Worm (Caenorhabditis elegans): Measurements from ENCODE around the gene ndua-5.

ndua-5 gene

DNA sequence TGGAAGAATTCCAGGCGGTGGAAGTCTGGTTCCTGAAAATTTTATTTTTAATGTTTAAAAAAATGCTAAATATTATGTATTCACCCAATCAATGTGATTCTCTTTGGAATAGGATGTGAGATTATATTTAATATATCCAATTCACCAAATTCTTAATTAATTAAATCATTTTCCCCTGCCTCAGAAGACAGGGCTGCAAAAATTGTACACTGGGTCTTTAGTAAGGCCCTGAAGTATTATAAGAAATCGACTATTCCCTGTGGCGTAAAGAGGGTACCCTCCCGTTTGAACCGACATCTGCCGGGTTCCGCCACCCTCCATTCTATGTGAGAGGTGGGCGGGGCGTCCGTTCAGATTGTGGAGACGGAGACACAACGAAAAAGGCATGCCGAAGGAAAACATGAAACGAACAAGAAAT lies 13.5 kb downstream of the ndua-5 start (continued):
- TF ChIP-seq Y67H2A.10 (GFP tag; conservative IDR thresholded peaks at IDR 0.05) (no peak), D2030.7 (GFP tag; IDR thresholded peaks at IDR 0.05) (peak; percentile 56), mcd-1 (GFP tag; IDR thresholded peaks at IDR 0.05) (peak; percentile 76), egl-18 (GFP tag; IDR thresholded peaks at IDR 0.05) (no peak), F37B4.10 (GFP tag; IDR thresholded peaks at IDR 0.05) (no peak), tbx-9 (tag; optimal IDR thresholded peaks at IDR 0.05; ENCODE audit: borderline replicate concordance) (no peak), ama-1 (optimal IDR thresholded peaks at IDR 0.05) (peak; percentile 79), ama-1 (GFP tag; optimal IDR thresholded peaks at IDR 0.05) (no peak), ekl-4 (GFP tag; IDR thresholded peaks at IDR 0.05) (peak; percentile 56; the same call in 1 of the 2 replicates), nhr-80 (tag; optimal IDR thresholded peaks at IDR 0.05) (no peak), ceh-27 (GFP tag; optimal IDR thresholded peaks at IDR 0.05) (peak; percentile 74), F57C9.4 (tag; optimal IDR thresholded peaks at IDR 0.05) (no peak), ztf-22 (GFP tag; optimal IDR thresholded peaks at IDR 0.05) (no peak), C17E4.6 (GFP tag; IDR thresholded peaks at IDR 0.05) (0 out of 2 replicates have a peak, but pooled peaks have one; percentile 47), akir-1 (GFP tag; optimal IDR thresholded peaks at IDR 0.05) (no peak), fkh-3 (tag; optimal IDR thresholded peaks at IDR 0.05) (peak; percentile 15), aptf-2 (GFP tag; conservative IDR thresholded peaks at IDR 0.05) (no peak), Y56A3A.18 (GFP tag; IDR thresholded peaks at IDR 0.05) (peak; percentile 74; the same call in 1 of the 2 replicates), Y79H2A.3 (GFP tag; conservative IDR thresholded peaks at IDR 0.05) (no peak), nfya-2 (GFP tag; IDR thresholded peaks at IDR 0.05) (no peak), T07F8.4 (tag; optimal IDR thresholded peaks at IDR 0.05) (no peak), ccch-3 (GFP tag; optimal IDR thresholded peaks at IDR 0.05) (no peak), F22D6.2 (tag; optimal IDR thresholded peaks at IDR 0.05) (no peak), cebp-1 (GFP tag; IDR thresholded peaks at IDR 0.05) (no peak), cebp-1 (tag; optimal IDR thresholded peaks at IDR 0.05) (peak; percentile 62), F23B12.7 (tag; optimal IDR thresholded peaks at IDR 0.05; ENCODE audit: insufficient read depth) (peak; percentile 17), nfya-1 (tag; optimal IDR thresholded peaks at IDR 0.05; ENCODE audit: borderline replicate concordance, insufficient read depth) (no peak), ztf-26 (tag; optimal IDR thresholded peaks at IDR 0.05) (peak; percentile 25), nfyb-1 (GFP tag; IDR thresholded peaks at IDR 0.05) (peak; percentile 68; the same call in 1 of the 2 replicates), ztf-28 (GFP tag; IDR thresholded peaks at IDR 0.05) (no peak), ceh-58 (GFP tag; IDR thresholded peaks at IDR 0.05) (no peak), atf-7 (tag; optimal IDR thresholded peaks at IDR 0.05) (peak; percentile 56), pbrm-1 (GFP tag; IDR thresholded peaks at IDR 0.05) (peak; percentile 77; the same call in 1 of the 2 replicates), nhr-90 (tag; optimal IDR thresholded peaks at IDR 0.05) (peak; percentile 32), dpl-1 (GFP tag; optimal IDR thresholded peaks at IDR 0.05) (no peak), repo-1 (tag; optimal IDR thresholded peaks at IDR 0.05) (peak; percentile 76), snpc-1.3 (tag; optimal IDR thresholded peaks at IDR 0.05; ENCODE audit: insufficient read depth) (peak; percentile 49), tlf-1 (GFP tag; optimal IDR thresholded peaks at IDR 0.05) (peak; percentile 70), attf-5 (GFP tag; optimal IDR thresholded peaks at IDR 0.05) (peak; percentile 47), hmg-20 (GFP tag; IDR thresholded peaks at IDR 0.05) (no peak), egl-44 (GFP tag; IDR thresholded peaks at IDR 0.05) (no peak), tbp1 (GFP tag; optimal IDR thresholded peaks at IDR 0.05) (peak; percentile 73), unc-62 (GFP tag; optimal IDR thresholded peaks at IDR 0.05) (no peak), dpff-1 (tag; optimal IDR thresholded peaks at IDR 0.05) (no peak), snpc-4 (GFP tag; optimal IDR thresholded peaks at IDR 0.05) (peak; percentile 96), snpc-4 (tag; optimal IDR thresholded peaks at IDR 0.05) (peak; percentile 97 to 99 (median 98)), F55B11.4 (tag; optimal IDR thresholded peaks at IDR 0.05; ENCODE audit: borderline replicate concordance, insufficient read depth) (no peak), let-526 (GFP tag; IDR thresholded peaks at IDR 0.05) (no peak), zfh-2 (GFP tag; conservative IDR thresholded peaks at IDR 0.05) (no peak), sea-2 (GFP tag; IDR thresholded peaks at IDR 0.05) (no peak)

All from whole organism, young adult.